Worm (Caenorhabditis elegans): ENCODE data around the gene R03H10.5.
"Not testable (repeated sequence)": the region's sequence is repeated elsewhere in the genome, so short reads cannot be mapped to it uniquely, and the experiment has no call there.

The R03H10.5 gene

ce11 chrII:4157817-4158216, 12.6 kb downstream of the R03H10.5 start:
- TF ChIP-seq F13C5.2 (tag; optimal IDR thresholded peaks at IDR 0.05) (no peak), aly-1 (tag; optimal IDR thresholded peaks at IDR 0.05) (no peak), pes-1 (GFP tag; IDR thresholded peaks at IDR 0.05) (no peak)

ce11 chrII:4155112-4155823, 15.1 kb downstream of the R03H10.5 start, which contains the start of gene R03H10.2:
R03H10.2 (plus strand) TSS chrII:4155773.
- TF ChIP-seq aly-1 (tag; optimal IDR thresholded peaks at IDR 0.05) (no peak), ceh-36 (tag; optimal IDR thresholded peaks at IDR 0.05) (peak; percentile 85)

ce11 chrII:4152864-4153263, 17.5 kb downstream of the R03H10.5 start:
- TF ChIP-seq ceh-13 (GFP tag; optimal IDR thresholded peaks at IDR 0.05) (no peak), F13C5.2 (tag; optimal IDR thresholded peaks at IDR 0.05) (no peak), pes-1 (GFP tag; IDR thresholded peaks at IDR 0.05) (no peak), sea-1 (GFP tag; conservative IDR thresholded peaks at IDR 0.05) (no peak), tbx-11 (GFP tag; IDR thresholded peaks at IDR 0.05) (no peak), ceh-36 (tag; optimal IDR thresholded peaks at IDR 0.05) (no peak), scrt-1 (GFP tag; IDR thresholded peaks at IDR 0.05) (no peak), ets-7 (tag; optimal IDR thresholded peaks at IDR 0.05) (no peak), aly-1 (tag; optimal IDR thresholded peaks at IDR 0.05) (no peak), tra-4 (tag; optimal IDR thresholded peaks at IDR 0.05) (no peak)

- TF ChIP-seq sea-1 (GFP tag; conservative IDR thresholded peaks at IDR 0.05) (no peak), hmg-4 (GFP tag; optimal IDR thresholded peaks at IDR 0.05) (peak; percentile 4), ceh-13 (GFP tag; optimal IDR thresholded peaks at IDR 0.05) (no peak)
Observed at ce11 chrII:4151499-4152132, 18.8 kb downstream of the R03H10.5 start.

ce11 chrII:4150211-4150610, 20.2 kb downstream of the R03H10.5 start:
- TF ChIP-seq scrt-1 (GFP tag; IDR thresholded peaks at IDR 0.05) (no peak), tra-4 (tag; optimal IDR thresholded peaks at IDR 0.05) (no peak), hnd-1 (tag; optimal IDR thresholded peaks at IDR 0.05) (no peak), B0310.2 (tag; optimal IDR thresholded peaks at IDR 0.05) (no peak), F13C5.2 (tag; optimal IDR thresholded peaks at IDR 0.05) (no peak), hmg-4 (GFP tag; optimal IDR thresholded peaks at IDR 0.05) (no peak), sea-1 (GFP tag; conservative IDR thresholded peaks at IDR 0.05) (no peak), tbx-37 (GFP tag; conservative IDR thresholded peaks at IDR 0.05) (no peak), ceh-13 (GFP tag; optimal IDR thresholded peaks at IDR 0.05) (no peak)

- TF ChIP-seq B0310.2 (tag; optimal IDR thresholded peaks at IDR 0.05) (no peak), ama-1 (optimal IDR thresholded peaks at IDR 0.05) (no peak), ceh-36 (tag; optimal IDR thresholded peaks at IDR 0.05) (no peak), tbx-11 (GFP tag; IDR thresholded peaks at IDR 0.05) (no peak), tbx-37 (GFP tag; conservative IDR thresholded peaks at IDR 0.05) (no peak), ets-7 (tag; optimal IDR thresholded peaks at IDR 0.05) (no peak), aly-1 (tag; optimal IDR thresholded peaks at IDR 0.05) (no peak), hnd-1 (tag; optimal IDR thresholded peaks at IDR 0.05) (no peak), flt-1 (GFP tag; IDR thresholded peaks at IDR 0.05) (no peak), hmg-4 (GFP tag; optimal IDR thresholded peaks at IDR 0.05) (no peak)
Observed at ce11 chrII:4146039-4146438, 24.4 kb downstream of the R03H10.5 start, which contains the start of gene F56D3.1. F56D3.1 (plus strand) TSS chrII:4146339.

ce11 chrII:4135259-4135658, 35.1 kb downstream of the R03H10.5 start, which contains the start of gene ast-1:
ast-1 (minus strand) TSS chrII:4135359.
- TF ChIP-seq hnd-1, F13C5.2, aly-1 (tag; optimal IDR thresholded peaks at IDR 0.05): not testable (repeated sequence)

- TF ChIP-seq F13C5.2 (tag; optimal IDR thresholded peaks at IDR 0.05) (no peak), ceh-36 (tag; optimal IDR thresholded peaks at IDR 0.05) (no peak), hmbx-1 (tag; optimal IDR thresholded peaks at IDR 0.05) (no peak), ets-7 (tag; optimal IDR thresholded peaks at IDR 0.05) (no peak), hmg-4 (GFP tag; optimal IDR thresholded peaks at IDR 0.05) (no peak), aly-1 (tag; optimal IDR thresholded peaks at IDR 0.05) (no peak), B0310.2 (tag; optimal IDR thresholded peaks at IDR 0.05) (no peak), scrt-1 (GFP tag; IDR thresholded peaks at IDR 0.05) (no peak), tbx-11 (GFP tag; IDR thresholded peaks at IDR 0.05) (no peak), ama-1 (optimal IDR thresholded peaks at IDR 0.05) (no peak), pes-1 (GFP tag; IDR thresholded peaks at IDR 0.05) (no peak), flt-1 (GFP tag; IDR thresholded peaks at IDR 0.05) (no peak), sea-1 (GFP tag; conservative IDR thresholded peaks at IDR 0.05) (no peak)
Observed at ce11 chrII:4134688-4135087, 35.7 kb downstream of the R03H10.5 start.

- no peak for TF ChIP-seq ama-1 (optimal IDR thresholded peaks at IDR 0.05)
- no peak for TF ChIP-seq flt-1 (GFP tag; IDR thresholded peaks at IDR 0.05)
- no peak for TF ChIP-seq hnd-1 (tag; optimal IDR thresholded peaks at IDR 0.05)
- TF ChIP-seq aly-1 (tag; optimal IDR thresholded peaks at IDR 0.05) = no peak
- TF ChIP-seq hmbx-1 (tag; optimal IDR thresholded peaks at IDR 0.05) = no peak
- no peak for TF ChIP-seq sea-1 (GFP tag; conservative IDR thresholded peaks at IDR 0.05)
- TF ChIP-seq ceh-36 (tag; optimal IDR thresholded peaks at IDR 0.05) = no peak
- no peak for TF ChIP-seq F13C5.2 (tag; optimal IDR thresholded peaks at IDR 0.05)
- TF ChIP-seq pes-1 (GFP tag; IDR thresholded peaks at IDR 0.05) = no peak
- TF ChIP-seq tbx-11 (GFP tag; IDR thresholded peaks at IDR 0.05) = no peak
Observed at ce11 chrII:4133332-4133731, 37.1 kb downstream of the R03H10.5 start.
